Worm (Caenorhabditis elegans) whole organism, midembryonic: ENCODE data around the gene F45C12.17.
A peak's percentile ranks its signal among the peaks of the same experiment; 100 is the strongest.

Experiments used
- T22C8.4 ChIP-seq: fragments of 200-800 bp; sonication (Bioruptor generic); IDR thresholded peaks from 2 replicates; pipeline ENCODE4 v1.3.6; 2022; ENCODE audit warnings: missing genetic modification characterization, missing compliant biosample characterization
- cog-1 ChIP-seq: sonication (generic microtip); optimal IDR thresholded peaks from 2 replicates; lab custom pipeline; 2016; ENCODE audit warnings: missing genetic modification characterization, missing compliant biosample characterization
- flt-1 ChIP-seq: fragments of 200-800 bp; sonication (Bioruptor generic); IDR thresholded peaks from 2 replicates; pipeline ENCODE4 v1.3.6; 2022; ENCODE audit warnings: missing genetic modification characterization, missing compliant biosample characterization
- klf-2 ChIP-seq: fragments of 200-800 bp; sonication (Bioruptor generic); conservative IDR thresholded peaks from 2 replicates; pipeline ENCODE4 v1.3.6; 2022; ENCODE audit warnings: missing genetic modification reagents, missing genetic modification characterization, missing compliant biosample characterization
- med-1 ChIP-seq: sonication (generic microtip); optimal IDR thresholded peaks from 2 replicates; lab custom pipeline; 2017; ENCODE audit warnings: missing genetic modification characterization, mild to moderate bottlenecking, missing compliant biosample characterization, antibody characterized with exemption, missing genetic modification reagents; ENCODE audit not compliant: insufficient read depth
- ref-1 ChIP-seq: fragments of 200-800 bp; sonication (Bioruptor generic); conservative IDR thresholded peaks from 2 replicates; pipeline ENCODE4 v1.3.6; 2022; ENCODE audit warnings: missing genetic modification reagents, missing genetic modification characterization, missing compliant biosample characterization
- tab-1 ChIP-seq: fragments of 200-800 bp; sonication (Bioruptor generic); IDR thresholded peaks from 2 replicates; pipeline ENCODE4 v1.3.6; 2022; ENCODE audit warnings: missing genetic modification characterization, missing compliant biosample characterization
- ztf-23 ChIP-seq: fragments of 200-800 bp; sonication (Bioruptor generic); IDR thresholded peaks from 2 replicates; pipeline ENCODE4 v1.3.6; 2022; ENCODE audit warnings: missing genetic modification reagents, missing genetic modification characterization, missing compliant biosample characterization
- ztf-29 ChIP-seq: fragments of 200-800 bp; sonication (Bioruptor generic); IDR thresholded peaks from 2 replicates; pipeline ENCODE4 v1.3.6; 2022; ENCODE audit warnings: missing genetic modification reagents, missing genetic modification characterization, missing compliant biosample characterization

F45C12.17 gene

ce11 chrII:1706385-1706784 lies 19.5 kb upstream of the F45C12.17 start, which contains the start of gene sdz-18:
Gene sdz-18 (minus strand): TSS chrII:1706485.
- no peak for TF ChIP-seq ztf-23
- no peak for TF ChIP-seq med-1
- no peak for TF ChIP-seq cog-1
- no peak for TF ChIP-seq flt-1
- TF ChIP-seq klf-2 (GFP tag; lab: Robert Waterston, UW), result no peak
- no peak for TF ChIP-seq T22C8.4 (GFP tag; lab: Robert Waterston, UW)
- no peak for TF ChIP-seq ref-1 (GFP tag; lab: Robert Waterston, UW)
- TF ChIP-seq ztf-29 (GFP tag; lab: Robert Waterston, UW), result no peak
- TF ChIP-seq tab-1 (GFP tag; lab: Robert Waterston, UW), result no peak

- no peak for TF ChIP-seq ref-1 (GFP tag; lab: Robert Waterston, UW)
- no peak for TF ChIP-seq cog-1
- TF ChIP-seq flt-1, result no peak
- no peak for TF ChIP-seq klf-2 (GFP tag; lab: Robert Waterston, UW)
- no peak for TF ChIP-seq T22C8.4 (GFP tag; lab: Robert Waterston, UW)
- TF ChIP-seq med-1, result no peak
- no peak for TF ChIP-seq ztf-29 (GFP tag; lab: Robert Waterston, UW)
Measured at ce11 chrII:1709959-1710358, 16.0 kb upstream of the F45C12.17 start, which contains the start of gene fbxa-184. Gene fbxa-184 (plus strand): TSS chrII:1710259.

- TF ChIP-seq med-1 (no peak), ztf-29 (GFP tag; lab: Robert Waterston, UW) (no peak), cog-1 (no peak), tab-1 (GFP tag; lab: Robert Waterston, UW) (no peak), flt-1 (no peak), T22C8.4 (GFP tag; lab: Robert Waterston, UW) (no peak), klf-2 (GFP tag; lab: Robert Waterston, UW) (no peak), ztf-23 (no peak), ref-1 (GFP tag; lab: Robert Waterston, UW) (no peak)
Measured at ce11 chrII:1712938-1713337, 13.0 kb upstream of the F45C12.17 start, which contains the start of gene btb-7. Gene btb-7 (plus strand): TSS chrII:1713238.

ce11 chrII:1714772-1715353 lies 11.0 kb upstream of the F45C12.17 start, which contains the start of gene btb-6:
Gene btb-6 (plus strand): TSS chrII:1715303.
- TF ChIP-seq tab-1 (GFP tag; lab: Robert Waterston, UW), result 0 out of 2 replicates have a peak, but pooled peaks have one; percentile 53
- no peak for TF ChIP-seq cog-1

- TF ChIP-seq ref-1 (GFP tag; lab: Robert Waterston, UW), result no peak
- no peak for TF ChIP-seq ztf-29 (GFP tag; lab: Robert Waterston, UW)
- TF ChIP-seq ztf-23, result no peak
- TF ChIP-seq med-1, result no peak
- TF ChIP-seq tab-1 (GFP tag; lab: Robert Waterston, UW), result no peak
- TF ChIP-seq T22C8.4 (GFP tag; lab: Robert Waterston, UW), result no peak
- TF ChIP-seq klf-2 (GFP tag; lab: Robert Waterston, UW), result no peak
- TF ChIP-seq cog-1, result no peak
- no peak for TF ChIP-seq flt-1
Measured at ce11 chrII:1719153-1719552, 6.8 kb upstream of the F45C12.17 start, which contains the start of gene fbxb-48. Gene fbxb-48 (minus strand): TSS chrII:1719253.

- no peak for TF ChIP-seq flt-1
- TF ChIP-seq tab-1 (GFP tag; lab: Robert Waterston, UW), result no peak
- TF ChIP-seq cog-1, result no peak
- no peak for TF ChIP-seq ztf-29 (GFP tag; lab: Robert Waterston, UW)
Measured at ce11 chrII:1722394-1722793, 3.5 kb upstream of the F45C12.17 start, which contains the start of the genes fbxb-5 and btb-8. Gene fbxb-5 (minus strand): TSS chrII:1722494. Gene btb-8 (plus strand): TSS chrII:1722770.

- no peak for TF ChIP-seq klf-2 (GFP tag; lab: Robert Waterston, UW)
- no peak for TF ChIP-seq ztf-23
- no peak for TF ChIP-seq flt-1
- no peak for TF ChIP-seq med-1
- no peak for TF ChIP-seq ztf-29 (GFP tag; lab: Robert Waterston, UW)
- TF ChIP-seq ref-1 (GFP tag; lab: Robert Waterston, UW), result no peak
- TF ChIP-seq T22C8.4 (GFP tag; lab: Robert Waterston, UW), result no peak
- TF ChIP-seq cog-1, result no peak
- no peak for TF ChIP-seq tab-1 (GFP tag; lab: Robert Waterston, UW)
Measured at ce11 chrII:1724314-1724713, 1.6 kb upstream of the F45C12.17 start, which contains the start of gene fbxb-11. Gene fbxb-11 (plus strand): TSS chrII:1724614.

ce11 chrII:1728253-1728652 lies 2.3 kb downstream of the F45C12.17 start, which contains the start of gene btb-9:
Gene btb-9 (plus strand): TSS chrII:1728506.
- TF ChIP-seq flt-1 (no peak), ztf-23 (no peak), med-1 (no peak), cog-1 (no peak)

ce11 chrII:1730103-1730502 lies 4.2 kb downstream of the F45C12.17 start, which contains the start of gene ceh-81:
Gene ceh-81 (plus strand): TSS chrII:1730403.
- no peak for TF ChIP-seq ref-1 (GFP tag; lab: Robert Waterston, UW)
- no peak for TF ChIP-seq tab-1 (GFP tag; lab: Robert Waterston, UW)
- no peak for TF ChIP-seq ztf-23
- no peak for TF ChIP-seq med-1
- no peak for TF ChIP-seq cog-1
- TF ChIP-seq flt-1, result no peak
- no peak for TF ChIP-seq klf-2 (GFP tag; lab: Robert Waterston, UW)
- no peak for TF ChIP-seq ztf-29 (GFP tag; lab: Robert Waterston, UW)
- no peak for TF ChIP-seq T22C8.4 (GFP tag; lab: Robert Waterston, UW)

ce11 chrII:1731932-1732331 lies 6.0 kb downstream of the F45C12.17 start, which contains the start of gene ceh-82:
Gene ceh-82 (plus strand): TSS chrII:1732232.
- TF ChIP-seq T22C8.4 (GFP tag; lab: Robert Waterston, UW) (no peak), med-1 (no peak), flt-1 (no peak), klf-2 (GFP tag; lab: Robert Waterston, UW) (no peak), ztf-23 (no peak), tab-1 (GFP tag; lab: Robert Waterston, UW) (no peak), ref-1 (GFP tag; lab: Robert Waterston, UW) (no peak), ztf-29 (GFP tag; lab: Robert Waterston, UW) (no peak), cog-1 (no peak)
